Fruit fly (Drosophila melanogaster) whole organism, prepupa: ENCODE data around the gene CG4101.

Source experiments
- Blimp-1 ChIP-seq: fragments of 200-800 bp; sonication (Bioruptor generic); optimal IDR thresholded peaks from 3 replicates; lab custom pipeline; 2017; ENCODE audit warnings: missing biosample characterization, missing genetic modification characterization, mild to moderate bottlenecking, moderate library complexity, missing genetic modification reagents
- CG10631 ChIP-seq: fragments of 200-800 bp; sonication (Bioruptor generic); optimal IDR thresholded peaks from 2 replicates; lab custom pipeline; 2016; ENCODE audit warnings: missing biosample characterization, missing genetic modification characterization
- CG11294 ChIP-seq: fragments of 200-800 bp; sonication (Bioruptor generic); IDR thresholded peaks from 2 replicates; pipeline ENCODE4 v1.3.6; 2022; ENCODE audit warnings: missing biosample characterization, missing genetic modification characterization
- CG11762 ChIP-seq: fragments of 200-800 bp; sonication (Bioruptor generic); optimal IDR thresholded peaks from 3 replicates; lab custom pipeline; 2016; ENCODE audit warnings: missing biosample characterization, missing genetic modification characterization; ENCODE audit not compliant: insufficient read depth
- CG11902 ChIP-seq: fragments of 200-800 bp; sonication (Bioruptor generic); optimal IDR thresholded peaks from 3 replicates; lab custom pipeline; 2016; ENCODE audit warnings: missing biosample characterization, missing genetic modification characterization
- CG15336 ChIP-seq: fragments of 200-800 bp; sonication (Bioruptor generic); IDR thresholded peaks from 2 replicates; pipeline ENCODE4 v1.3.6; 2022; ENCODE audit warnings: missing biosample characterization, missing genetic modification characterization
- CG1621 ChIP-seq: fragments of 200-800 bp; sonication (Bioruptor generic); optimal IDR thresholded peaks from 3 replicates; lab custom pipeline; 2018; ENCODE audit warnings: missing biosample characterization, mild to moderate bottlenecking, missing genetic modification characterization
- CG3032 ChIP-seq: fragments of 200-800 bp; optimal IDR thresholded peaks from 2 replicates; lab custom pipeline; 2019; ENCODE audit warnings: missing biosample characterization, mild to moderate bottlenecking, missing genetic modification characterization, moderate library complexity
- CG31627 ChIP-seq: fragments of 200-800 bp; sonication (Bioruptor generic); optimal IDR thresholded peaks from 3 replicates; lab custom pipeline; 2016; ENCODE audit warnings: missing biosample characterization, missing genetic modification characterization
- CG32006 ChIP-seq: fragments of 200-800 bp; sonication (Bioruptor generic); optimal IDR thresholded peaks from 3 replicates; lab custom pipeline; 2017; ENCODE audit warnings: missing biosample characterization, mild to moderate bottlenecking, missing genetic modification characterization
- CG34406 ChIP-seq: fragments of 200-800 bp; sonication (Bioruptor generic); optimal IDR thresholded peaks from 3 replicates; lab custom pipeline; 2016; ENCODE audit warnings: missing biosample characterization, missing genetic modification characterization
- CG4318 ChIP-seq: fragments of 200-800 bp; sonication (Bioruptor generic); optimal IDR thresholded peaks from 3 replicates; lab custom pipeline; 2017; ENCODE audit warnings: missing biosample characterization, mild to moderate bottlenecking, missing genetic modification characterization
- CG6163 ChIP-seq: fragments of 200-800 bp; sonication (Bioruptor generic); IDR thresholded peaks from 3 replicates; pipeline ENCODE4 v1.3.6; 2022; ENCODE audit warnings: missing biosample characterization, missing genetic modification characterization
- CG6276 ChIP-seq: fragments of 200-800 bp; sonication (Bioruptor generic); optimal IDR thresholded peaks from 2 replicates; lab custom pipeline; 2017; ENCODE audit warnings: missing biosample characterization, mild to moderate bottlenecking, missing genetic modification characterization
- CG6792 ChIP-seq: fragments of 200-800 bp; sonication (Bioruptor generic); optimal IDR thresholded peaks from 3 replicates; lab custom pipeline; 2016; ENCODE audit warnings: missing biosample characterization, missing genetic modification characterization
- CG6808 ChIP-seq: fragments of 200-800 bp; sonication (Bioruptor generic); optimal IDR thresholded peaks from 3 replicates; lab custom pipeline; 2017; ENCODE audit warnings: missing biosample characterization, missing genetic modification characterization, mild to moderate bottlenecking, moderate library complexity, missing genetic modification reagents
- CG6854 ChIP-seq: fragments of 200-800 bp; sonication (Bioruptor generic); optimal IDR thresholded peaks from 2 replicates; lab custom pipeline; 2017; ENCODE audit warnings: missing biosample characterization, mild to moderate bottlenecking, missing genetic modification characterization
- CG7368 ChIP-seq: fragments of 200-800 bp; sonication (Bioruptor generic); optimal IDR thresholded peaks from 3 replicates; lab custom pipeline; 2016; ENCODE audit warnings: missing biosample characterization, missing genetic modification characterization
- CG8119 ChIP-seq: fragments of 200-800 bp; sonication (Bioruptor generic); IDR thresholded peaks from 3 replicates; pipeline ENCODE4 v1.3.6; 2022; ENCODE audit warnings: missing biosample characterization, missing genetic modification characterization
- CG8319 ChIP-seq: fragments of 200-800 bp; sonication (Bioruptor generic); optimal IDR thresholded peaks from 3 replicates; lab custom pipeline; 2016; ENCODE audit warnings: missing biosample characterization, missing genetic modification characterization
- CG8632 ChIP-seq: fragments of 200-800 bp; sonication (Bioruptor generic); optimal IDR thresholded peaks from 3 replicates; lab custom pipeline; 2016; ENCODE audit warnings: missing biosample characterization, missing genetic modification characterization
- Eip75B ChIP-seq: fragments of 200-800 bp; sonication (Bioruptor generic); optimal IDR thresholded peaks from 3 replicates; lab custom pipeline; 2016; ENCODE audit warnings: missing biosample characterization, missing genetic modification characterization
- Eip78C ChIP-seq: fragments of 200-800 bp; sonication (Bioruptor generic); peaks from one replicate; lab custom pipeline; 2016; ENCODE audit warnings: missing biosample characterization, missing genetic modification characterization
- Eip93F ChIP-seq: fragments of 200-800 bp; sonication (Bioruptor generic); optimal IDR thresholded peaks from 2 replicates; lab custom pipeline; 2016; ENCODE audit warnings: missing biosample characterization, mild to moderate bottlenecking, missing genetic modification characterization
- Ets21C ChIP-seq: fragments of 200-800 bp; sonication (Bioruptor generic); optimal IDR thresholded peaks from 3 replicates; lab custom pipeline; 2016; ENCODE audit warnings: missing biosample characterization, missing genetic modification characterization
- Ets96B ChIP-seq: fragments of 200-800 bp; optimal IDR thresholded peaks from 2 replicates; lab custom pipeline; 2019; ENCODE audit warnings: missing biosample characterization, mild to moderate bottlenecking, missing genetic modification characterization, moderate library complexity
- Gug ChIP-seq: fragments of 200-800 bp; sonication (Bioruptor generic); IDR thresholded peaks from 2 replicates; pipeline ENCODE4 v1.3.6; 2022; ENCODE audit warnings: missing biosample characterization, missing genetic modification characterization
- Hr38 ChIP-seq: sonication (Bioruptor generic); optimal IDR thresholded peaks from 2 replicates; lab custom pipeline; 2016; ENCODE audit warnings: missing biosample characterization, missing genetic modification characterization
- Hr39 ChIP-seq: fragments of 200-800 bp; sonication (Bioruptor generic); optimal IDR thresholded peaks from 2 replicates; lab custom pipeline; 2016; ENCODE audit warnings: missing biosample characterization, missing genetic modification characterization
- Hr4 ChIP-seq: fragments of 200-800 bp; sonication (Bioruptor generic); optimal IDR thresholded peaks from 3 replicates; lab custom pipeline; 2016; ENCODE audit warnings: missing biosample characterization, missing genetic modification characterization
- Lpt ChIP-seq: fragments of 200-800 bp; sonication (Bioruptor generic); optimal IDR thresholded peaks from 3 replicates; lab custom pipeline; 2016; ENCODE audit warnings: missing biosample characterization, missing genetic modification characterization
- OdsH ChIP-seq: fragments of 200-800 bp; sonication (Bioruptor generic); optimal IDR thresholded peaks from 3 replicates; lab custom pipeline; 2016; ENCODE audit warnings: missing biosample characterization, missing genetic modification characterization
- Smox ChIP-seq: fragments of 200-800 bp; sonication (Bioruptor generic); optimal IDR thresholded peaks from 3 replicates; lab custom pipeline; 2016; ENCODE audit warnings: missing biosample characterization, missing genetic modification characterization
- Sox102F ChIP-seq: fragments of 200-800 bp; sonication (Bioruptor generic); optimal IDR thresholded peaks from 2 replicates; lab custom pipeline; 2016; ENCODE audit warnings: missing biosample characterization, mild to moderate bottlenecking, missing genetic modification characterization
- Sox14 ChIP-seq: fragments of 200-800 bp; sonication (Bioruptor generic); optimal IDR thresholded peaks from 3 replicates; lab custom pipeline; 2016; ENCODE audit warnings: missing biosample characterization, missing genetic modification characterization
- achi ChIP-seq: fragments of 200-800 bp; sonication (Bioruptor generic); optimal IDR thresholded peaks from 3 replicates; lab custom pipeline; 2016; ENCODE audit warnings: missing biosample characterization, missing genetic modification characterization
- acj6 ChIP-seq: fragments of 200-800 bp; sonication (Bioruptor generic); optimal IDR thresholded peaks from 3 replicates; lab custom pipeline; 2016; ENCODE audit warnings: missing biosample characterization, missing genetic modification characterization
- cyc ChIP-seq: fragments of 200-800 bp; sonication (Bioruptor generic); optimal IDR thresholded peaks from 3 replicates; lab custom pipeline; 2016; ENCODE audit warnings: missing biosample characterization, missing genetic modification characterization
- dac ChIP-seq: fragments of 200-800 bp; sonication (Bioruptor generic); optimal IDR thresholded peaks from 2 replicates; lab custom pipeline; 2017; ENCODE audit warnings: missing biosample characterization, mild to moderate bottlenecking, missing genetic modification characterization
- dsx ChIP-seq: fragments of 200-800 bp; optimal IDR thresholded peaks from 3 replicates; lab custom pipeline; 2019; ENCODE audit warnings: missing biosample characterization, mild to moderate bottlenecking, missing genetic modification characterization, moderate library complexity; ENCODE audit not compliant: poor library complexity, severe bottlenecking
- eg ChIP-seq: fragments of 200-800 bp; sonication (Bioruptor generic); IDR thresholded peaks from 3 replicates; pipeline ENCODE4 v1.3.6; 2022; ENCODE audit warnings: missing biosample characterization, missing genetic modification characterization
- esn ChIP-seq: fragments of 200-800 bp; sonication (Bioruptor generic); optimal IDR thresholded peaks from 2 replicates; lab custom pipeline; 2016; ENCODE audit warnings: missing biosample characterization, mild to moderate bottlenecking, missing genetic modification characterization, moderate library complexity
- fd59A ChIP-seq: fragments of 200-800 bp; sonication (Bioruptor generic); optimal IDR thresholded peaks from 2 replicates; lab custom pipeline; 2017; ENCODE audit warnings: missing biosample characterization, mild to moderate bottlenecking, missing genetic modification characterization, missing genetic modification reagents
- fd85E ChIP-seq: fragments of 200-800 bp; sonication (Bioruptor generic); optimal IDR thresholded peaks from 3 replicates; lab custom pipeline; 2016; ENCODE audit warnings: missing biosample characterization, missing genetic modification characterization
- fkh ChIP-seq: fragments of 200-800 bp; sonication (Bioruptor generic); optimal IDR thresholded peaks from 3 replicates; lab custom pipeline; 2017; ENCODE audit warnings: missing biosample characterization, mild to moderate bottlenecking, missing genetic modification characterization, moderate library complexity
- lz ChIP-seq: fragments of 200-800 bp; sonication (Bioruptor generic); optimal IDR thresholded peaks from 3 replicates; lab custom pipeline; 2016; ENCODE audit warnings: missing biosample characterization, missing genetic modification characterization
- pdm3 ChIP-seq: fragments of 200-800 bp; sonication (Bioruptor generic); optimal IDR thresholded peaks from 3 replicates; lab custom pipeline; 2016; ENCODE audit warnings: missing biosample characterization, missing genetic modification characterization
- salr ChIP-seq, 2 experiments: fragments of 200-800 bp; sonication (Bioruptor generic); optimal IDR thresholded peaks; 3 replicates each; lab custom pipeline; 2016 to 2018; ENCODE audit warnings: missing biosample characterization in 2 of 2, missing genetic modification characterization in 2 of 2, mild to moderate bottlenecking in 1 of 2
- spab ChIP-seq: fragments of 200-800 bp; sonication (Bioruptor generic); optimal IDR thresholded peaks from 2 replicates; lab custom pipeline; 2017; ENCODE audit warnings: missing biosample characterization, mild to moderate bottlenecking, missing genetic modification characterization, missing genetic modification reagents
- ss ChIP-seq, 2 experiments: fragments of 200-800 bp; sonication (Bioruptor generic); optimal IDR thresholded peaks; 2 replicates in 1 of 2; 3 replicates in 1 of 2; lab custom pipeline; 2017 to 2018; ENCODE audit warnings: mild to moderate bottlenecking in 2 of 2, missing biosample characterization in 2 of 2, missing genetic modification characterization in 2 of 2, moderate library complexity in 1 of 2
- svp ChIP-seq: fragments of 200-800 bp; sonication (Bioruptor generic); peaks from one replicate; lab custom pipeline; 2016; ENCODE audit warnings: missing biosample characterization, missing genetic modification characterization
- topi ChIP-seq: fragments of 200-800 bp; sonication (Bioruptor generic); optimal IDR thresholded peaks from 3 replicates; lab custom pipeline; 2016; ENCODE audit warnings: missing biosample characterization, missing genetic modification characterization
- vri ChIP-seq: fragments of 200-800 bp; sonication (Bioruptor generic); optimal IDR thresholded peaks from 3 replicates; lab custom pipeline; 2016; ENCODE audit warnings: missing biosample characterization, mild to moderate bottlenecking, missing genetic modification characterization

CG4101 gene

dm6 chr3L:16602736-16603144, 9.5 kb upstream of the CG4101 start, which contains the start of gene Arts:
Gene Arts, plus strand, starts transcription at chr3L:16602851.
- peak; percentile 7 for TF ChIP-seq CG34406
- TF ChIP-seq CG3032 (tag; lab: Kevin White, UChicago): peak; percentile 40
- TF ChIP-seq Blimp-1 (GFP tag; lab: Kevin White, UChicago): no peak
- no peak for TF ChIP-seq CG8319 (GFP tag; lab: Kevin White, UChicago)
- TF ChIP-seq achi: peak; percentile 38
- TF ChIP-seq pdm3 (GFP tag; lab: Kevin White, UChicago): peak; percentile 25
- no peak for TF ChIP-seq dsx
- peak; percentile 5 for TF ChIP-seq Hr39 (GFP tag; lab: Kevin White, UChicago)
- peak in 1 of 2 experiments; percentile 49 for TF ChIP-seq ss (GFP tag; optimal IDR thresholded peaks at IDR 0.05; lab: Kevin White, UChicago)
- no peak for TF ChIP-seq Ets21C (GFP tag; lab: Kevin White, UChicago)
- no peak for TF ChIP-seq spab (GFP tag; lab: Kevin White, UChicago)
- TF ChIP-seq CG6276 (GFP tag; lab: Kevin White, UChicago): no peak
- no peak for TF ChIP-seq Sox102F (GFP tag; lab: Kevin White, UChicago)
- no peak for TF ChIP-seq CG8119 (GFP tag; lab: Robert Waterston, UW)
- peak; percentile 6 for TF ChIP-seq Sox14 (GFP tag; lab: Kevin White, UChicago)
- TF ChIP-seq esn (GFP tag; lab: Kevin White, UChicago): peak; percentile 41
- no peak for TF ChIP-seq vri
- TF ChIP-seq CG32006: peak; percentile 40
- peak; percentile 34 for TF ChIP-seq fkh (GFP tag; lab: Kevin White, UChicago)
- no peak for TF ChIP-seq CG6163
- TF ChIP-seq salr (GFP tag; optimal IDR thresholded peaks at IDR 0.05; lab: Kevin White, UChicago): no peak
- peak; percentile 57 for TF ChIP-seq Eip78C
- peak; percentile 0 for TF ChIP-seq Smox (GFP tag; lab: Kevin White, UChicago)
- TF ChIP-seq acj6 (GFP tag; lab: Kevin White, UChicago): peak; percentile 44
- no peak for TF ChIP-seq CG11294 (GFP tag; lab: Robert Waterston, UW)
- TF ChIP-seq CG8632: no peak
- peak; percentile 34 for TF ChIP-seq Eip93F
- TF ChIP-seq lz (GFP tag; lab: Kevin White, UChicago): peak; percentile 13
- TF ChIP-seq dac (GFP tag; lab: Kevin White, UChicago): no peak
- TF ChIP-seq Gug (GFP tag; lab: Robert Waterston, UW): no peak
- peak; percentile 20 for TF ChIP-seq OdsH (GFP tag; lab: Kevin White, UChicago)
- no peak for TF ChIP-seq fd85E (GFP tag; lab: Kevin White, UChicago)
- TF ChIP-seq CG6792 (GFP tag; lab: Kevin White, UChicago): peak; percentile 17
- no peak for TF ChIP-seq Eip75B (GFP tag; lab: Kevin White, UChicago)
- peak; percentile 18 for TF ChIP-seq topi (GFP tag; lab: Kevin White, UChicago)
- peak; percentile 13 for TF ChIP-seq Ets96B (tag; lab: Kevin White, UChicago)
- peak; percentile 30 for TF ChIP-seq Hr4 (GFP tag; lab: Kevin White, UChicago)
- no peak for TF ChIP-seq Lpt (GFP tag; lab: Kevin White, UChicago)
- TF ChIP-seq eg (GFP tag; lab: Robert Waterston, UW): no peak
- TF ChIP-seq CG11762 (GFP tag; lab: Kevin White, UChicago): no peak
- no peak for TF ChIP-seq Hr38
- no peak for TF ChIP-seq CG4318 (GFP tag; lab: Kevin White, UChicago)
- TF ChIP-seq fd59A (GFP tag; lab: Kevin White, UChicago): no peak
- TF ChIP-seq cyc: no peak
- TF ChIP-seq CG10631 (GFP tag; lab: Kevin White, UChicago): peak; percentile 48
- no peak for TF ChIP-seq CG1621
- no peak for TF ChIP-seq CG6854
- TF ChIP-seq svp (GFP tag; lab: Kevin White, UChicago): peak; percentile 74
- TF ChIP-seq CG7368: no peak
- TF ChIP-seq CG6808 (GFP tag; lab: Kevin White, UChicago): peak; percentile 59
- peak; percentile 26 for TF ChIP-seq CG31627 (GFP tag; lab: Kevin White, UChicago)
- no peak for TF ChIP-seq CG15336 (GFP tag; lab: Robert Waterston, UW)
- TF ChIP-seq CG11902 (GFP tag; lab: Kevin White, UChicago): no peak
